Fruit fly (Drosophila melanogaster) whole organism, embryonic: ENCODE results near the gene haf.

Experiments
- CG14860 ChIP-seq: fragments of 200-800 bp; sonication (Bioruptor generic); IDR thresholded peaks from 3 replicates; pipeline ENCODE4 v1.3.6; 2022; ENCODE audit warnings: missing biosample characterization, missing genetic modification characterization; ENCODE audit not compliant: partially characterized antibody
- CG18619 ChIP-seq: fragments of 200-800 bp; sonication (Bioruptor generic); optimal IDR thresholded peaks from 3 replicates; lab custom pipeline; 2017; ENCODE audit warnings: missing biosample characterization, mild to moderate bottlenecking, missing genetic modification characterization
- MESR4 ChIP-seq: fragments of 200-800 bp; sonication (Bioruptor generic); optimal IDR thresholded peaks from 2 replicates; lab custom pipeline; 2018; ENCODE audit warnings: missing biosample characterization, mild to moderate bottlenecking, missing genetic modification characterization, moderate library complexity
- tap ChIP-seq: fragments of 200-800 bp; optimal IDR thresholded peaks from 3 replicates; lab custom pipeline; 2019; ENCODE audit warnings: missing biosample characterization, mild to moderate bottlenecking, missing genetic modification characterization, moderate library complexity

- TF ChIP-seq tap (tag; lab: Kevin White, UChicago) (no peak), MESR4 (GFP tag; lab: Kevin White, UChicago) (no peak), CG14860 (GFP tag; lab: Robert Waterston, UW) (no peak), CG18619 (GFP tag; lab: Kevin White, UChicago) (no peak)
Measured at dm6 chr2L:1522397-1522796, 32.5 kb upstream of the haf start, which contains the start of gene Or22b.
